Worm (Caenorhabditis elegans) whole organism, L2 larva: ENCODE measurements around the gene crn-3.

Experiments used
- C34F6.9 ChIP-seq: fragments of 150-350 bp; optimal IDR thresholded peaks from 2 replicates; lab custom pipeline; 2014; ENCODE audit warnings: missing biosample characterization, missing genetic modification characterization
- F13H6.1 ChIP-seq: sonication (generic microtip); optimal IDR thresholded peaks from 2 replicates; lab custom pipeline; 2016; ENCODE audit warnings: missing genetic modification characterization, missing compliant biosample characterization
- R02D3.7 ChIP-seq: fragments of 150-350 bp; optimal IDR thresholded peaks from 2 replicates; lab custom pipeline; 2014; ENCODE audit warnings: missing biosample characterization, missing genetic modification characterization
- Y55F3AM.14 ChIP-seq: fragments of 200-800 bp; sonication (Bioruptor generic); optimal IDR thresholded peaks from 2 replicates; lab custom pipeline; 2018; ENCODE audit warnings: mild to moderate bottlenecking, missing genetic modification characterization, missing compliant biosample characterization
- ZK546.5 ChIP-seq: sonication (generic microtip); optimal IDR thresholded peaks from 2 replicates; lab custom pipeline; 2017; ENCODE audit warnings: missing biosample characterization, missing genetic modification characterization
- alr-1 ChIP-seq: fragments of 150-350 bp; optimal IDR thresholded peaks from 2 replicates; lab custom pipeline; 2014; ENCODE audit warnings: missing biosample characterization, missing genetic modification characterization
- aly-2 ChIP-seq: fragments of 150-350 bp; optimal IDR thresholded peaks from 2 replicates; lab custom pipeline; 2014; ENCODE audit warnings: missing biosample characterization, missing genetic modification characterization
- ama-1 ChIP-seq: fragments of 150-350 bp; optimal IDR thresholded peaks from 2 replicates; lab custom pipeline; 2018; ENCODE audit warnings: inconsistent platforms
- blmp-1 ChIP-seq: sonication (generic microtip); optimal IDR thresholded peaks from 2 replicates; lab custom pipeline; 2017; ENCODE audit warnings: missing genetic modification characterization, mild to moderate bottlenecking, missing compliant biosample characterization, antibody characterized with exemption, moderate library complexity; ENCODE audit not compliant: insufficient read depth
- ceh-16 ChIP-seq: fragments of 150-350 bp; optimal IDR thresholded peaks from 2 replicates; lab custom pipeline; 2014; ENCODE audit warnings: missing biosample characterization, missing genetic modification characterization
- ceh-82 ChIP-seq: fragments of 150-350 bp; optimal IDR thresholded peaks from 2 replicates; lab custom pipeline; 2014; ENCODE audit warnings: missing biosample characterization, missing genetic modification characterization
- crh-2 ChIP-seq: sonication (generic microtip); optimal IDR thresholded peaks from 2 replicates; lab custom pipeline; 2017; ENCODE audit warnings: missing biosample characterization, missing genetic modification characterization
- dmd-4 ChIP-seq: sonication (generic microtip); optimal IDR thresholded peaks from 2 replicates; lab custom pipeline; 2017; ENCODE audit warnings: missing biosample characterization, missing genetic modification characterization
- egl-27 ChIP-seq: sonication (generic microtip); optimal IDR thresholded peaks from 3 replicates; lab custom pipeline; 2017; ENCODE audit warnings: missing biosample characterization, missing genetic modification reagents, missing genetic modification characterization
- elt-1 ChIP-seq: fragments of 150-350 bp; optimal IDR thresholded peaks from 2 replicates; lab custom pipeline; 2014; ENCODE audit warnings: missing biosample characterization, missing genetic modification characterization
- elt-3 ChIP-seq: sonication (generic microtip); optimal IDR thresholded peaks from 2 replicates; lab custom pipeline; 2017; ENCODE audit warnings: missing biosample characterization, missing genetic modification characterization
- fos-1 ChIP-seq: fragments of 150-350 bp; optimal IDR thresholded peaks from 2 replicates; lab custom pipeline; 2014; ENCODE audit warnings: missing biosample characterization, missing genetic modification characterization
- gmeb-1 ChIP-seq: fragments of 150-350 bp; optimal IDR thresholded peaks from 2 replicates; lab custom pipeline; 2014; ENCODE audit warnings: missing biosample characterization, missing genetic modification characterization
- lin-11 ChIP-seq: fragments of 150-350 bp; sonication (generic microtip); optimal IDR thresholded peaks from 2 replicates; lab custom pipeline; 2014; ENCODE audit warnings: missing biosample characterization, missing genetic modification characterization, inconsistent platforms, mixed read lengths
- lin-13 ChIP-seq: fragments of 150-350 bp; optimal IDR thresholded peaks from 2 replicates; lab custom pipeline; 2014; ENCODE audit warnings: missing biosample characterization, missing genetic modification reagents, missing genetic modification characterization
- lin-39 ChIP-seq: fragments of 150-350 bp; optimal IDR thresholded peaks from 2 replicates; lab custom pipeline; 2014; ENCODE audit warnings: missing biosample characterization, missing genetic modification reagents, missing genetic modification characterization
- lsy-2 ChIP-seq, 2 experiments: fragments of 150-350 bp in 1 of 2; sonication (generic microtip) in 1 of 2; optimal IDR thresholded peaks; 2 replicates each; lab custom pipeline; 2014 to 2017; ENCODE audit warnings: missing biosample characterization in 2 of 2, missing genetic modification characterization in 2 of 2
- mab-5 ChIP-seq: fragments of 150-350 bp; optimal IDR thresholded peaks from 2 replicates; lab custom pipeline; 2014; ENCODE audit warnings: missing biosample characterization, missing genetic modification characterization
- mbf-1 ChIP-seq: sonication (generic microtip); optimal IDR thresholded peaks from 2 replicates; lab custom pipeline; 2017; ENCODE audit warnings: missing biosample characterization, missing genetic modification characterization
- mdl-1 ChIP-seq, 2 experiments: fragments of 150-350 bp in 1 of 2; sonication (generic microtip) in 1 of 2; optimal IDR thresholded peaks; 2 replicates each; lab custom pipeline; 2017; ENCODE audit warnings: missing biosample characterization in 2 of 2, missing genetic modification characterization in 2 of 2
- nhr-10 ChIP-seq: sonication (generic microtip); optimal IDR thresholded peaks from 2 replicates; lab custom pipeline; 2017; ENCODE audit warnings: missing biosample characterization, missing genetic modification characterization
- nhr-11 ChIP-seq: fragments of 150-350 bp; optimal IDR thresholded peaks from 2 replicates; lab custom pipeline; 2014; ENCODE audit warnings: missing biosample characterization, missing genetic modification characterization
- nhr-12 ChIP-seq: fragments of 150-350 bp; optimal IDR thresholded peaks from 2 replicates; lab custom pipeline; 2014; ENCODE audit warnings: missing biosample characterization, missing genetic modification characterization
- nhr-129 ChIP-seq: fragments of 150-350 bp; optimal IDR thresholded peaks from 2 replicates; lab custom pipeline; 2014; ENCODE audit warnings: missing biosample characterization, missing genetic modification characterization
- nhr-21 ChIP-seq: fragments of 150-350 bp; optimal IDR thresholded peaks from 2 replicates; lab custom pipeline; 2014; ENCODE audit warnings: missing biosample characterization, missing genetic modification characterization
- nhr-23 ChIP-seq: fragments of 150-350 bp; optimal IDR thresholded peaks from 2 replicates; lab custom pipeline; 2014; ENCODE audit warnings: missing biosample characterization, missing genetic modification reagents, missing genetic modification characterization
- nhr-237 ChIP-seq: fragments of 150-350 bp; optimal IDR thresholded peaks from 2 replicates; lab custom pipeline; 2014; ENCODE audit warnings: missing biosample characterization, missing genetic modification characterization
- nhr-25 ChIP-seq: fragments of 150-350 bp; sonication (generic microtip); optimal IDR thresholded peaks from 3 replicates; lab custom pipeline; 2014; ENCODE audit warnings: missing biosample characterization, missing genetic modification characterization
- nhr-6 ChIP-seq: fragments of 150-350 bp; optimal IDR thresholded peaks from 2 replicates; lab custom pipeline; 2014; ENCODE audit warnings: missing biosample characterization, missing genetic modification characterization
- nhr-77 ChIP-seq: fragments of 150-350 bp; optimal IDR thresholded peaks from 2 replicates; lab custom pipeline; 2014; ENCODE audit warnings: missing biosample characterization, missing genetic modification characterization
- peb-1 ChIP-seq: fragments of 150-350 bp; optimal IDR thresholded peaks from 2 replicates; lab custom pipeline; 2014; ENCODE audit warnings: missing biosample characterization, missing genetic modification characterization
- sem-4 ChIP-seq: fragments of 150-350 bp; optimal IDR thresholded peaks from 2 replicates; lab custom pipeline; 2014; ENCODE audit warnings: missing biosample characterization, missing genetic modification reagents, missing genetic modification characterization
- skn-1 ChIP-seq: sonication (generic microtip); optimal IDR thresholded peaks from 2 replicates; lab custom pipeline; 2017; ENCODE audit warnings: missing biosample characterization, missing genetic modification characterization
- sma-3 ChIP-seq: sonication (generic microtip); optimal IDR thresholded peaks from 2 replicates; lab custom pipeline; 2016; ENCODE audit warnings: missing genetic modification reagents, missing genetic modification characterization, missing compliant biosample characterization
- sma-9 ChIP-seq, 2 experiments: fragments of 150-350 bp in 1 of 2; sonication (generic microtip) in 1 of 2; optimal IDR thresholded peaks; 2 replicates each; lab custom pipeline; 2014 to 2016; ENCODE audit warnings: missing genetic modification characterization in 2 of 2, mild to moderate bottlenecking in 1 of 2, missing biosample characterization in 1 of 2, missing compliant biosample characterization in 1 of 2, missing genetic modification reagents in 1 of 2, moderate library complexity in 1 of 2
- snpc-4 ChIP-seq: fragments of 150-350 bp; optimal IDR thresholded peaks from 2 replicates; lab custom pipeline; 2014; ENCODE audit warnings: missing biosample characterization, missing genetic modification characterization
- unc-39 ChIP-seq: fragments of 150-350 bp; optimal IDR thresholded peaks from 2 replicates; lab custom pipeline; 2014; ENCODE audit warnings: missing biosample characterization, missing genetic modification characterization
- unc-55 ChIP-seq: fragments of 150-350 bp; sonication (generic microtip); optimal IDR thresholded peaks from 3 replicates; lab custom pipeline; 2014; ENCODE audit warnings: missing biosample characterization, missing genetic modification reagents, missing genetic modification characterization
- unc-62 ChIP-seq: fragments of 150-350 bp; optimal IDR thresholded peaks from 2 replicates; lab custom pipeline; 2014; ENCODE audit warnings: missing biosample characterization, missing genetic modification reagents, missing genetic modification characterization
- zag-1 ChIP-seq: fragments of 150-350 bp; optimal IDR thresholded peaks from 2 replicates; lab custom pipeline; 2014; ENCODE audit warnings: missing biosample characterization, missing genetic modification characterization
- ztf-1 ChIP-seq: fragments of 200-800 bp; sonication (Bioruptor generic); conservative IDR thresholded peaks from 2 replicates; pipeline ENCODE4 v1.3.6; 2022; ENCODE audit warnings: missing genetic modification characterization, missing compliant biosample characterization
- ztf-11 ChIP-seq: sonication (generic microtip); optimal IDR thresholded peaks from 2 replicates; lab custom pipeline; 2017; ENCODE audit warnings: missing biosample characterization, missing genetic modification characterization
- ztf-4 ChIP-seq: fragments of 150-350 bp; optimal IDR thresholded peaks from 2 replicates; lab custom pipeline; 2014; ENCODE audit warnings: missing biosample characterization, missing genetic modification characterization

The crn-3 gene

ce11 chrII:10563368-10563767 lies 24.5 kb upstream of the crn-3 start, which contains the start of gene cdc-48.1:
cdc-48.1 (minus strand) TSS chrII:10563407.
- TF ChIP-seq mab-5 (peak; percentile 98), ztf-4 (tag; lab: Kevin White, UChicago) (peak; percentile 100), nhr-23 (tag; lab: Kevin White, UChicago) (peak; percentile 62), nhr-21 (tag; lab: Kevin White, UChicago) (peak; percentile 100), mbf-1 (tag; lab: Kevin White, UChicago) (peak; percentile 70), nhr-12 (peak; percentile 84), unc-55 (GFP tag; lab: Kevin White, UChicago) (peak; percentile 100), snpc-4 (tag; lab: Kevin White, UChicago) (peak; percentile 95), nhr-10 (tag; lab: Kevin White, UChicago) (peak; percentile 95), elt-3 (no peak), nhr-237 (peak; percentile 93), peb-1 (peak; percentile 55), crh-2 (tag; lab: Kevin White, UChicago) (peak; percentile 100), nhr-11 (peak; percentile 98), alr-1 (tag; lab: Kevin White, UChicago) (no peak), egl-27 (peak; percentile 100), aly-2 (peak; percentile 81), elt-1 (tag; lab: Kevin White, UChicago) (peak; percentile 47), ztf-11 (tag; lab: Kevin White, UChicago) (peak; percentile 87), lin-13 (GFP tag; lab: Kevin White, UChicago) (peak; percentile 100), nhr-25 (tag; lab: Kevin White, UChicago) (peak; percentile 100), nhr-6 (tag; lab: Kevin White, UChicago) (peak; percentile 100), ZK546.5 (tag; lab: Kevin White, UChicago) (peak; percentile 93), gmeb-1 (tag; lab: Kevin White, UChicago) (peak; percentile 100), skn-1 (peak; percentile 100), sem-4 (tag; lab: Kevin White, UChicago) (peak; percentile 100), ceh-16 (peak; percentile 100), C34F6.9 (peak; percentile 100), dmd-4 (tag; lab: Kevin White, UChicago) (peak; percentile 78), blmp-1 (tag; lab: Kevin White, UChicago) (peak; percentile 97), fos-1 (tag; lab: Kevin White, UChicago) (peak; percentile 100), F13H6.1 (peak; percentile 100), Y55F3AM.14 (GFP tag; lab: Kevin White, UChicago) (peak; percentile 99), ztf-1 (peak; percentile 99; the same call in 1 of the 2 replicates), sma-9 (GFP tag; optimal IDR thresholded peaks at IDR 0.05; lab: Kevin White, UChicago) (peak; percentile 100), sma-9 (tag; optimal IDR thresholded peaks at IDR 0.05; lab: Kevin White, UChicago) (peak; percentile 49), ceh-82 (tag; lab: Kevin White, UChicago) (peak; percentile 98), lin-39 (tag; lab: Kevin White, UChicago) (peak; percentile 99), lin-11 (tag; lab: Kevin White, UChicago) (peak; percentile 98), unc-62 (peak; percentile 98), R02D3.7 (tag; lab: Kevin White, UChicago) (peak; percentile 91), nhr-77 (tag; lab: Kevin White, UChicago) (peak; percentile 99), unc-39 (tag; lab: Kevin White, UChicago) (peak; percentile 57), sma-3 (GFP tag; lab: Kevin White, UChicago) (peak; percentile 100), mdl-1 (tag; optimal IDR thresholded peaks at IDR 0.05; lab: Kevin White, UChicago) (peak; percentile 39 to 97), zag-1 (tag; lab: Kevin White, UChicago) (peak; percentile 100), ama-1 (lab: Kevin White, UChicago) (peak; percentile 97), nhr-129 (peak; percentile 99), lsy-2 (tag; optimal IDR thresholded peaks at IDR 0.05; lab: Kevin White, UChicago) (peak; percentile 98 to 99)
- TF ChIP-seq, all 48 proteins: peak for 46
